Worm (Caenorhabditis elegans): Measurements from ENCODE around the gene vab-1.

The vab-1 gene

ce11 chrII:4562503-4563000 lies 9.2 kb upstream of the vab-1 start, which contains the start of gene dao-2:
Gene dao-2 (plus strand): TSS chrII:4562950.
- TF ChIP-seq W03F9.2 (tag; optimal IDR thresholded peaks at IDR 0.05), result no peak
- no peak for TF ChIP-seq him-1 (tag; optimal IDR thresholded peaks at IDR 0.05)
- TF ChIP-seq dao-5 (tag; optimal IDR thresholded peaks at IDR 0.05), result no peak

- TF ChIP-seq him-1 (tag; optimal IDR thresholded peaks at IDR 0.05) (no peak), dao-5 (tag; optimal IDR thresholded peaks at IDR 0.05) (no peak), W03F9.2 (tag; optimal IDR thresholded peaks at IDR 0.05) (no peak)
Observed at ce11 chrII:4565205-4565604, 6.6 kb upstream of the vab-1 start.

- no peak for TF ChIP-seq W03F9.2 (tag; optimal IDR thresholded peaks at IDR 0.05)
- no peak for TF ChIP-seq him-1 (tag; optimal IDR thresholded peaks at IDR 0.05)
- no peak for TF ChIP-seq dao-5 (tag; optimal IDR thresholded peaks at IDR 0.05)
Observed at ce11 chrII:4566237-4566636, 5.6 kb upstream of the vab-1 start.

- TF ChIP-seq him-1 (tag; optimal IDR thresholded peaks at IDR 0.05), result peak; percentile 16
- no peak for TF ChIP-seq W03F9.2 (tag; optimal IDR thresholded peaks at IDR 0.05)
Observed at ce11 chrII:4571112-4571511, 688 bp upstream of the vab-1 start.

- TF ChIP-seq W03F9.2 (tag; optimal IDR thresholded peaks at IDR 0.05) (no peak), him-1 (tag; optimal IDR thresholded peaks at IDR 0.05) (no peak), dao-5 (tag; optimal IDR thresholded peaks at IDR 0.05) (no peak)
Observed at ce11 chrII:4572579-4572978, 779 bp downstream of the vab-1 start.

ce11 chrII:4573084-4573483 lies 1.3 kb downstream of the vab-1 start:
- TF ChIP-seq W03F9.2 (tag; optimal IDR thresholded peaks at IDR 0.05) (no peak), him-1 (tag; optimal IDR thresholded peaks at IDR 0.05) (no peak), dao-5 (tag; optimal IDR thresholded peaks at IDR 0.05) (no peak)

ce11 chrII:4574658-4575057 lies 2.9 kb downstream of the vab-1 start:
- no peak for TF ChIP-seq dao-5 (tag; optimal IDR thresholded peaks at IDR 0.05)
- no peak for TF ChIP-seq him-1 (tag; optimal IDR thresholded peaks at IDR 0.05)
- no peak for TF ChIP-seq W03F9.2 (tag; optimal IDR thresholded peaks at IDR 0.05)

- no peak for TF ChIP-seq dao-5 (tag; optimal IDR thresholded peaks at IDR 0.05)
- no peak for TF ChIP-seq him-1 (tag; optimal IDR thresholded peaks at IDR 0.05)
- no peak for TF ChIP-seq W03F9.2 (tag; optimal IDR thresholded peaks at IDR 0.05)
Observed at ce11 chrII:4575579-4575978, 3.8 kb downstream of the vab-1 start.

- TF ChIP-seq him-1 (tag; optimal IDR thresholded peaks at IDR 0.05), result no peak
- TF ChIP-seq dao-5 (tag; optimal IDR thresholded peaks at IDR 0.05), result no peak
- TF ChIP-seq W03F9.2 (tag; optimal IDR thresholded peaks at IDR 0.05), result no peak
Observed at ce11 chrII:4577391-4577790, 5.6 kb downstream of the vab-1 start.

- TF ChIP-seq him-1 (tag; optimal IDR thresholded peaks at IDR 0.05), result no peak
- no peak for TF ChIP-seq W03F9.2 (tag; optimal IDR thresholded peaks at IDR 0.05)
- no peak for TF ChIP-seq dao-5 (tag; optimal IDR thresholded peaks at IDR 0.05)
Observed at ce11 chrII:4579375-4579774, 7.6 kb downstream of the vab-1 start.

- TF ChIP-seq him-1 (tag; optimal IDR thresholded peaks at IDR 0.05), result no peak
- TF ChIP-seq dao-5 (tag; optimal IDR thresholded peaks at IDR 0.05), result no peak
- no peak for TF ChIP-seq W03F9.2 (tag; optimal IDR thresholded peaks at IDR 0.05)
Observed at ce11 chrII:4579920-4580474, 8.2 kb downstream of the vab-1 start.

- TF ChIP-seq him-1 (tag; optimal IDR thresholded peaks at IDR 0.05) (no peak), W03F9.2 (tag; optimal IDR thresholded peaks at IDR 0.05) (no peak)
Observed at ce11 chrII:4581090-4581489, 9.3 kb downstream of the vab-1 start.

ce11 chrII:4583203-4583912 lies 11.6 kb downstream of the vab-1 start:
- TF ChIP-seq dao-5 (tag; optimal IDR thresholded peaks at IDR 0.05), result no peak
- TF ChIP-seq W03F9.2 (tag; optimal IDR thresholded peaks at IDR 0.05), result no peak
- TF ChIP-seq him-1 (tag; optimal IDR thresholded peaks at IDR 0.05), result no peak

ce11 chrII:4584313-4584712 lies 12.5 kb downstream of the vab-1 start:
- TF ChIP-seq him-1 (tag; optimal IDR thresholded peaks at IDR 0.05) (no peak), dao-5 (tag; optimal IDR thresholded peaks at IDR 0.05) (no peak), W03F9.2 (tag; optimal IDR thresholded peaks at IDR 0.05) (no peak)

ce11 chrII:4585327-4585726 lies 13.5 kb downstream of the vab-1 start:
- TF ChIP-seq W03F9.2 (tag; optimal IDR thresholded peaks at IDR 0.05), result no peak
- no peak for TF ChIP-seq him-1 (tag; optimal IDR thresholded peaks at IDR 0.05)
- TF ChIP-seq dao-5 (tag; optimal IDR thresholded peaks at IDR 0.05), result no peak

Data from whole organism, L4/young adult.